Worm (Caenorhabditis elegans) whole organism, L3 larva: Measurements from ENCODE around the gene R144.10.
A peak's percentile ranks its signal among the peaks of the same experiment; 100 is the strongest.

Experiments
- R02D3.7 ChIP-seq: fragments of 150-350 bp; optimal IDR thresholded peaks from 2 replicates; lab custom pipeline; 2014; ENCODE audit warnings: missing biosample characterization, missing genetic modification characterization
- ZK546.5 ChIP-seq: sonication (generic microtip); optimal IDR thresholded peaks from 2 replicates; lab custom pipeline; 2017; ENCODE audit warnings: missing biosample characterization, missing genetic modification characterization
- aly-2 ChIP-seq: fragments of 150-350 bp; optimal IDR thresholded peaks from 2 replicates; lab custom pipeline; 2014; ENCODE audit warnings: missing biosample characterization, missing genetic modification characterization
- ama-1 ChIP-seq: fragments of 150-350 bp; optimal IDR thresholded peaks from 2 replicates; lab custom pipeline; 2018
- ceh-16 ChIP-seq: sonication (generic microtip); optimal IDR thresholded peaks from 2 replicates; lab custom pipeline; 2017; ENCODE audit warnings: missing biosample characterization, missing genetic modification characterization
- ceh-28 ChIP-seq: fragments of 150-350 bp; optimal IDR thresholded peaks from 2 replicates; lab custom pipeline; 2014; ENCODE audit warnings: missing biosample characterization, missing genetic modification reagents, missing genetic modification characterization
- ceh-82 ChIP-seq: fragments of 150-350 bp; optimal IDR thresholded peaks from 2 replicates; lab custom pipeline; 2014; ENCODE audit warnings: missing biosample characterization, missing genetic modification characterization
- ceh-9 ChIP-seq: sonication (generic microtip); optimal IDR thresholded peaks from 2 replicates; lab custom pipeline; 2018; ENCODE audit warnings: missing biosample characterization, missing genetic modification characterization
- daf-12 ChIP-seq: fragments of 150-350 bp; optimal IDR thresholded peaks from 2 replicates; lab custom pipeline; 2014; ENCODE audit warnings: missing biosample characterization, missing genetic modification reagents, missing genetic modification characterization
- egl-27 ChIP-seq: sonication (generic microtip); optimal IDR thresholded peaks from 4 replicates; lab custom pipeline; 2017; ENCODE audit warnings: missing biosample characterization, missing genetic modification reagents, missing genetic modification characterization
- egl-5 ChIP-seq: fragments of 150-350 bp; optimal IDR thresholded peaks from 2 replicates; lab custom pipeline; 2017; ENCODE audit warnings: missing biosample characterization, missing genetic modification reagents, missing genetic modification characterization, inconsistent platforms
- elt-1 ChIP-seq: fragments of 150-350 bp; optimal IDR thresholded peaks from 2 replicates; lab custom pipeline; 2014; ENCODE audit warnings: missing biosample characterization, missing genetic modification characterization
- elt-2 ChIP-seq: sonication (generic microtip); optimal IDR thresholded peaks from 2 replicates; lab custom pipeline; 2016; ENCODE audit warnings: missing genetic modification reagents, mild to moderate bottlenecking, missing genetic modification characterization, missing compliant biosample characterization
- elt-3 ChIP-seq, 3 experiments: fragments of 150-350 bp in 1 of 3; sonication (generic microtip) in 2 of 3; optimal IDR thresholded peaks; 2 replicates in 2 of 3; 4 replicates in 1 of 3; lab custom pipeline; 2014 to 2017; ENCODE audit warnings: missing biosample characterization in 3 of 3, missing genetic modification characterization in 3 of 3
- eor-1 ChIP-seq, 2 experiments: fragments of 150-350 bp; optimal IDR thresholded peaks; 2 replicates each; lab custom pipeline; 2014 to 2018; ENCODE audit warnings: missing biosample characterization in 2 of 2, missing genetic modification characterization in 2 of 2
- fkh-10 ChIP-seq: sonication (generic microtip); optimal IDR thresholded peaks from 2 replicates; lab custom pipeline; 2017; ENCODE audit warnings: missing biosample characterization, missing genetic modification reagents, missing genetic modification characterization
- fkh-2 ChIP-seq: fragments of 150-350 bp; optimal IDR thresholded peaks from 2 replicates; lab custom pipeline; 2014; ENCODE audit warnings: missing biosample characterization, missing genetic modification reagents, missing genetic modification characterization
- fos-1 ChIP-seq: fragments of 150-350 bp; optimal IDR thresholded peaks from 2 replicates; lab custom pipeline; 2014; ENCODE audit warnings: missing biosample characterization, missing genetic modification characterization
- hmg-11 ChIP-seq: sonication (generic microtip); optimal IDR thresholded peaks from 2 replicates; lab custom pipeline; 2016; ENCODE audit warnings: missing genetic modification characterization, missing compliant biosample characterization
- jun-1 ChIP-seq: fragments of 150-350 bp; optimal IDR thresholded peaks from 2 replicates; lab custom pipeline; 2014; ENCODE audit warnings: missing biosample characterization, missing genetic modification reagents, missing genetic modification characterization
- lin-15B ChIP-seq: fragments of 150-350 bp; optimal IDR thresholded peaks from 2 replicates; lab custom pipeline; 2014; ENCODE audit warnings: missing biosample characterization, missing genetic modification characterization
- lin-39 ChIP-seq: fragments of 150-350 bp; optimal IDR thresholded peaks from 2 replicates; lab custom pipeline; 2018; ENCODE audit warnings: missing biosample characterization, missing genetic modification reagents, missing genetic modification characterization
- lsy-12 ChIP-seq: sonication (generic microtip); optimal IDR thresholded peaks from 2 replicates; lab custom pipeline; 2016; ENCODE audit warnings: mild to moderate bottlenecking, missing genetic modification characterization, missing compliant biosample characterization
- mdl-1 ChIP-seq: fragments of 150-350 bp; optimal IDR thresholded peaks from 2 replicates; lab custom pipeline; 2014; ENCODE audit warnings: missing biosample characterization, missing genetic modification characterization
- mml-1 ChIP-seq: fragments of 150-350 bp; sonication (generic microtip); optimal IDR thresholded peaks from 3 replicates; lab custom pipeline; 2014; ENCODE audit warnings: missing biosample characterization, missing genetic modification characterization
- nfya-1 ChIP-seq: sonication (generic microtip); optimal IDR thresholded peaks from 2 replicates; lab custom pipeline; 2017; ENCODE audit warnings: missing genetic modification characterization, mild to moderate bottlenecking, missing compliant biosample characterization, antibody characterized with exemption, moderate library complexity; ENCODE audit not compliant: insufficient read depth
- nhr-11 ChIP-seq: fragments of 150-350 bp; optimal IDR thresholded peaks from 2 replicates; lab custom pipeline; 2014; ENCODE audit warnings: missing biosample characterization, missing genetic modification characterization
- nhr-12 ChIP-seq: fragments of 150-350 bp; optimal IDR thresholded peaks from 2 replicates; lab custom pipeline; 2014; ENCODE audit warnings: missing biosample characterization, missing genetic modification characterization
- nhr-23 ChIP-seq: fragments of 150-350 bp; optimal IDR thresholded peaks from 2 replicates; lab custom pipeline; 2014; ENCODE audit warnings: missing biosample characterization, missing genetic modification reagents, missing genetic modification characterization
- nhr-237 ChIP-seq: fragments of 150-350 bp; optimal IDR thresholded peaks from 2 replicates; lab custom pipeline; 2014; ENCODE audit warnings: missing biosample characterization, missing genetic modification characterization
- nhr-25 ChIP-seq: sonication (generic microtip); optimal IDR thresholded peaks from 2 replicates; lab custom pipeline; 2017; ENCODE audit warnings: missing biosample characterization, missing genetic modification characterization
- nhr-28 ChIP-seq: fragments of 150-350 bp; optimal IDR thresholded peaks from 2 replicates; lab custom pipeline; 2014; ENCODE audit warnings: missing biosample characterization, missing genetic modification characterization
- nhr-43 ChIP-seq: sonication (generic microtip); optimal IDR thresholded peaks from 2 replicates; lab custom pipeline; 2016; ENCODE audit warnings: mild to moderate bottlenecking, missing genetic modification characterization, missing compliant biosample characterization; ENCODE audit not compliant: poor library complexity, severe bottlenecking
- nhr-67 ChIP-seq: fragments of 150-350 bp; optimal IDR thresholded peaks from 2 replicates; lab custom pipeline; 2014; ENCODE audit warnings: missing biosample characterization, missing genetic modification characterization
- nhr-76 ChIP-seq: fragments of 150-350 bp; sonication (generic microtip); optimal IDR thresholded peaks from 5 replicates; lab custom pipeline; 2014; ENCODE audit warnings: missing biosample characterization, missing genetic modification characterization
- nhr-77 ChIP-seq: fragments of 150-350 bp; optimal IDR thresholded peaks from 2 replicates; lab custom pipeline; 2014; ENCODE audit warnings: missing biosample characterization, missing genetic modification characterization
- pha-4 ChIP-seq: fragments of 150-350 bp; optimal IDR thresholded peaks from 2 replicates; lab custom pipeline; 2014; ENCODE audit warnings: missing biosample characterization, missing genetic modification reagents, missing genetic modification characterization
- pqm-1 ChIP-seq: fragments of 150-350 bp; optimal IDR thresholded peaks from 2 replicates; lab custom pipeline; 2017; ENCODE audit warnings: missing biosample characterization, missing genetic modification characterization, inconsistent platforms
- sea-2 ChIP-seq: fragments of 150-350 bp; sonication (generic microtip); optimal IDR thresholded peaks from 4 replicates; lab custom pipeline; 2014; ENCODE audit warnings: missing biosample characterization, missing genetic modification reagents, missing genetic modification characterization
- skn-1 ChIP-seq: fragments of 150-350 bp; optimal IDR thresholded peaks from 2 replicates; lab custom pipeline; 2014; ENCODE audit warnings: missing biosample characterization, missing genetic modification characterization
- snpc-4 ChIP-seq: fragments of 150-350 bp; optimal IDR thresholded peaks from 2 replicates; lab custom pipeline; 2014; ENCODE audit warnings: missing biosample characterization, missing genetic modification characterization
- tbx-2 ChIP-seq: sonication (generic microtip); optimal IDR thresholded peaks from 2 replicates; lab custom pipeline; 2016; ENCODE audit warnings: mild to moderate bottlenecking, missing genetic modification characterization, missing compliant biosample characterization
- unc-39 ChIP-seq: sonication (generic microtip); optimal IDR thresholded peaks from 4 replicates; lab custom pipeline; 2017; ENCODE audit warnings: missing biosample characterization, missing genetic modification characterization
- unc-62 ChIP-seq: fragments of 150-350 bp; sonication (generic microtip); optimal IDR thresholded peaks from 4 replicates; lab custom pipeline; 2014; ENCODE audit warnings: missing biosample characterization, missing genetic modification reagents, missing genetic modification characterization
- zag-1 ChIP-seq: fragments of 150-350 bp; optimal IDR thresholded peaks from 2 replicates; lab custom pipeline; 2014; ENCODE audit warnings: missing biosample characterization, missing genetic modification characterization
- ztf-11 ChIP-seq: fragments of 150-350 bp; optimal IDR thresholded peaks from 2 replicates; lab custom pipeline; 2014; ENCODE audit warnings: missing biosample characterization, missing genetic modification characterization
- ztf-4 ChIP-seq: fragments of 150-350 bp; optimal IDR thresholded peaks from 2 replicates; lab custom pipeline; 2014; ENCODE audit warnings: missing biosample characterization, missing genetic modification characterization

The R144.10 gene

ce11 chrIII:5020924-5021323 is 18.8 kb upstream of the R144.10 start, which contains the start of gene mdt-11:
TSS of gene mdt-11 (plus strand) at chrIII:5021224.
- TF ChIP-seq mdl-1 (tag; lab: Kevin White, UChicago) (no peak), nhr-43 (tag; lab: Kevin White, UChicago) (no peak), ceh-16 (tag; lab: Kevin White, UChicago) (no peak), ztf-11 (no peak), nhr-67 (tag; lab: Kevin White, UChicago) (no peak)
- TF ChIP-seq, all 47 proteins: peak for 0

ce11 chrIII:5018116-5018689 is 16.1 kb upstream of the R144.10 start, which contains the start of gene wip-1:
TSS of gene wip-1 (plus strand) at chrIII:5018639.
- TF ChIP-seq jun-1 (tag; lab: Kevin White, UChicago) (peak; percentile 97), elt-1 (tag; lab: Kevin White, UChicago) (peak; percentile 73), skn-1 (tag; lab: Kevin White, UChicago) (peak; percentile 96), lin-39 (peak; percentile 97), nhr-237 (tag; lab: Kevin White, UChicago) (no peak), nhr-12 (tag; lab: Kevin White, UChicago) (no peak), nfya-1 (tag; lab: Kevin White, UChicago) (peak; percentile 97), nhr-67 (tag; lab: Kevin White, UChicago) (no peak), sea-2 (GFP tag; lab: Kevin White, UChicago) (no peak), eor-1 (tag; optimal IDR thresholded peaks at IDR 0.05; lab: Kevin White, UChicago) (no peak), ZK546.5 (tag; lab: Kevin White, UChicago) (peak; percentile 60), snpc-4 (tag; lab: Kevin White, UChicago) (peak; percentile 95), hmg-11 (tag; lab: Kevin White, UChicago) (peak; percentile 98), elt-3 (tag; optimal IDR thresholded peaks at IDR 0.05; lab: Kevin White, UChicago) (peak; percentile 5 to 73 (median 6)), daf-12 (tag; lab: Kevin White, UChicago) (peak; percentile 2), mdl-1 (tag; lab: Kevin White, UChicago) (peak; percentile 61), nhr-23 (tag; lab: Kevin White, UChicago) (peak; percentile 99), R02D3.7 (peak; percentile 86), ceh-16 (tag; lab: Kevin White, UChicago) (peak; percentile 68), egl-5 (peak; percentile 92), mml-1 (no peak), zag-1 (tag; lab: Kevin White, UChicago) (peak; percentile 29), egl-27 (peak; percentile 95), ztf-4 (peak; percentile 83), pqm-1 (tag; lab: Kevin White, UChicago) (peak; percentile 90), nhr-28 (tag; lab: Kevin White, UChicago) (peak; percentile 49), elt-2 (tag; lab: Kevin White, UChicago) (peak; percentile 93), nhr-25 (peak; percentile 100), pha-4 (tag; lab: Kevin White, UChicago) (peak; percentile 100), nhr-76 (peak; percentile 40), ama-1 (peak; percentile 77), unc-62 (GFP tag; lab: Kevin White, UChicago) (peak; percentile 60), nhr-43 (tag; lab: Kevin White, UChicago) (peak; percentile 97), nhr-11 (peak; percentile 91), fkh-10 (GFP tag; lab: Kevin White, UChicago) (peak; percentile 91), ceh-28 (tag; lab: Kevin White, UChicago) (peak; percentile 93), tbx-2 (tag; lab: Kevin White, UChicago) (peak; percentile 95), ztf-11 (no peak), aly-2 (peak; percentile 62), lsy-12 (tag; lab: Kevin White, UChicago) (peak; percentile 98), ceh-82 (peak; percentile 87), fkh-2 (no peak), unc-39 (no peak), nhr-77 (tag; lab: Kevin White, UChicago) (peak; percentile 88), ceh-9 (tag; lab: Kevin White, UChicago) (no peak), fos-1 (tag; lab: Kevin White, UChicago) (peak; percentile 82), lin-15B (peak; percentile 95)
